Worm (Caenorhabditis elegans) whole organism, L1 larva: ENCODE data around the gene hlh-1.

Experiments
- C04F5.9 ChIP-seq: sonication (generic microtip); optimal IDR thresholded peaks from 2 replicates; lab custom pipeline; 2016; ENCODE audit warnings: missing genetic modification characterization, missing compliant biosample characterization
- C16A3.4 ChIP-seq: fragments of 150-350 bp; optimal IDR thresholded peaks from 2 replicates; lab custom pipeline; 2014; ENCODE audit warnings: missing biosample characterization, missing genetic modification characterization
- C34B4.2 ChIP-seq: sonication (generic microtip); optimal IDR thresholded peaks from 2 replicates; lab custom pipeline; 2017; ENCODE audit warnings: mild to moderate bottlenecking, missing genetic modification characterization, missing compliant biosample characterization
- F16B12.6 ChIP-seq: fragments of 150-350 bp; optimal IDR thresholded peaks from 2 replicates; lab custom pipeline; 2014; ENCODE audit warnings: missing biosample characterization, missing genetic modification characterization
- aly-2 ChIP-seq: fragments of 150-350 bp; optimal IDR thresholded peaks from 2 replicates; lab custom pipeline; 2014; ENCODE audit warnings: missing biosample characterization, missing genetic modification characterization
- ama-1 ChIP-seq: fragments of 150-350 bp; optimal IDR thresholded peaks from 2 replicates; lab custom pipeline; 2014
- blmp-1 ChIP-seq: fragments of 150-350 bp; optimal IDR thresholded peaks from 2 replicates; lab custom pipeline; 2014; ENCODE audit warnings: missing biosample characterization, missing genetic modification characterization
- efl-1 ChIP-seq, 4 experiments: fragments of 150-350 bp; optimal IDR thresholded peaks in 3 of 4; peaks in 1 of 4; 1 replicate in 1 of 4; 2 replicates in 3 of 4; lab custom pipeline; 2014; ENCODE audit warnings: missing biosample characterization in 2 of 4, missing genetic modification characterization in 2 of 4, missing genetic modification reagents in 2 of 4
- elt-2 ChIP-seq: sonication (generic microtip); optimal IDR thresholded peaks from 2 replicates; lab custom pipeline; 2016; ENCODE audit warnings: missing genetic modification characterization, mild to moderate bottlenecking, inconsistent platforms, missing compliant biosample characterization, missing genetic modification reagents
- elt-3 ChIP-seq, 6 experiments: fragments of 150-350 bp in 1 of 6; sonication (generic microtip); optimal IDR thresholded peaks; 2 replicates each; lab custom pipeline; 2017 to 2018; ENCODE audit warnings: missing biosample characterization in 6 of 6, missing genetic modification characterization in 6 of 6, inconsistent platforms in 1 of 6
- fkh-10 ChIP-seq: sonication (generic microtip); optimal IDR thresholded peaks from 2 replicates; lab custom pipeline; 2017; ENCODE audit warnings: missing biosample characterization, missing genetic modification reagents, missing genetic modification characterization
- fkh-4 ChIP-seq: sonication (generic microtip); optimal IDR thresholded peaks from 2 replicates; lab custom pipeline; 2016; ENCODE audit warnings: missing compliant biosample characterization, missing genetic modification characterization, borderline replicate concordance
- fos-1 ChIP-seq: fragments of 150-350 bp; optimal IDR thresholded peaks from 2 replicates; lab custom pipeline; 2014; ENCODE audit warnings: missing biosample characterization, missing genetic modification characterization
- grh-1 ChIP-seq: fragments of 200-800 bp; sonication (Bioruptor generic); IDR thresholded peaks from 2 replicates; pipeline ENCODE4 v1.3.6; 2022; ENCODE audit warnings: missing genetic modification reagents, missing genetic modification characterization, missing compliant biosample characterization
- hpl-2 ChIP-seq: fragments of 150-350 bp; optimal IDR thresholded peaks from 2 replicates; lab custom pipeline; 2014; ENCODE audit warnings: missing biosample characterization, missing genetic modification reagents, missing genetic modification characterization
- isw-1 ChIP-seq: fragments of 200-800 bp; sonication (Bioruptor generic); IDR thresholded peaks from 2 replicates; pipeline ENCODE4 v1.3.6; 2022; ENCODE audit warnings: missing genetic modification characterization, missing compliant biosample characterization
- lin-13 ChIP-seq: fragments of 150-350 bp; optimal IDR thresholded peaks from 2 replicates; lab custom pipeline; 2014; ENCODE audit warnings: missing biosample characterization, missing genetic modification reagents, missing genetic modification characterization
- lin-14 ChIP-seq: fragments of 200-800 bp; sonication (Bioruptor generic); optimal IDR thresholded peaks from 2 replicates; lab custom pipeline; 2018; ENCODE audit warnings: mild to moderate bottlenecking, missing genetic modification characterization, moderate library complexity, missing compliant biosample characterization
- lin-15B ChIP-seq: fragments of 150-350 bp; sonication (generic microtip); optimal IDR thresholded peaks from 3 replicates; lab custom pipeline; 2014; ENCODE audit warnings: missing biosample characterization, missing genetic modification characterization
- lsy-2 ChIP-seq, 2 experiments: fragments of 150-350 bp; optimal IDR thresholded peaks; 2 replicates each; lab custom pipeline; 2014; ENCODE audit warnings: missing biosample characterization in 2 of 2, missing genetic modification characterization in 2 of 2
- mab-9 ChIP-seq: fragments of 200-800 bp; sonication (Bioruptor generic); IDR thresholded peaks from 2 replicates; pipeline ENCODE4 v1.3.6; 2022; ENCODE audit warnings: missing genetic modification reagents, missing genetic modification characterization, missing compliant biosample characterization
- mef-2 ChIP-seq: fragments of 150-350 bp; optimal IDR thresholded peaks from 2 replicates; lab custom pipeline; 2014; ENCODE audit warnings: missing biosample characterization, missing genetic modification characterization
- nhr-12 ChIP-seq: sonication (generic microtip); optimal IDR thresholded peaks from 2 replicates; lab custom pipeline; 2017; ENCODE audit warnings: missing biosample characterization, missing genetic modification characterization
- nhr-19 ChIP-seq: fragments of 200-800 bp; sonication (Bioruptor generic); conservative IDR thresholded peaks from 2 replicates; pipeline ENCODE4 v1.3.6; 2022; ENCODE audit warnings: missing genetic modification characterization, missing compliant biosample characterization
- nhr-20 ChIP-seq: sonication (generic microtip); optimal IDR thresholded peaks from 2 replicates; lab custom pipeline; 2016; ENCODE audit warnings: mild to moderate bottlenecking, missing genetic modification characterization, missing compliant biosample characterization
- nhr-237 ChIP-seq: fragments of 150-350 bp; optimal IDR thresholded peaks from 2 replicates; lab custom pipeline; 2014; ENCODE audit warnings: missing biosample characterization, missing genetic modification characterization
- nhr-47 ChIP-seq: sonication (generic microtip); optimal IDR thresholded peaks from 2 replicates; lab custom pipeline; 2016; ENCODE audit warnings: mild to moderate bottlenecking, missing genetic modification characterization, moderate library complexity, missing compliant biosample characterization
- nhr-71 ChIP-seq: sonication (generic microtip); optimal IDR thresholded peaks from 2 replicates; lab custom pipeline; 2016; ENCODE audit warnings: mild to moderate bottlenecking, missing genetic modification characterization, moderate library complexity, missing compliant biosample characterization
- nhr-76 ChIP-seq: sonication (generic microtip); optimal IDR thresholded peaks from 2 replicates; lab custom pipeline; 2017; ENCODE audit warnings: missing biosample characterization, missing genetic modification characterization
- nhr-77 ChIP-seq: fragments of 150-350 bp; optimal IDR thresholded peaks from 2 replicates; lab custom pipeline; 2014; ENCODE audit warnings: missing biosample characterization, missing genetic modification characterization
- nhr-84 ChIP-seq: sonication (generic microtip); optimal IDR thresholded peaks from 2 replicates; lab custom pipeline; 2017; ENCODE audit warnings: missing biosample characterization, missing genetic modification characterization
- nhr-85 ChIP-seq: sonication (generic microtip); peaks from one replicate; lab custom pipeline; 2016; ENCODE audit warnings: missing genetic modification characterization, inconsistent platforms, missing compliant biosample characterization
- pag-3 ChIP-seq: sonication (generic microtip); optimal IDR thresholded peaks from 2 replicates; lab custom pipeline; 2017; ENCODE audit warnings: missing genetic modification characterization, mild to moderate bottlenecking, missing compliant biosample characterization, antibody characterized with exemption, borderline replicate concordance; ENCODE audit not compliant: insufficient read depth
- pqm-1 ChIP-seq: sonication (generic microtip); optimal IDR thresholded peaks from 3 replicates; lab custom pipeline; 2017; ENCODE audit warnings: missing biosample characterization, missing genetic modification characterization
- rnt-1 ChIP-seq: sonication (generic microtip); optimal IDR thresholded peaks from 2 replicates; lab custom pipeline; 2016; ENCODE audit warnings: mild to moderate bottlenecking, missing genetic modification characterization, moderate library complexity, missing compliant biosample characterization
- snpc-4 ChIP-seq: fragments of 150-350 bp; optimal IDR thresholded peaks from 2 replicates; lab custom pipeline; 2014; ENCODE audit warnings: missing biosample characterization, missing genetic modification characterization
- snu-23 ChIP-seq: sonication (generic microtip); optimal IDR thresholded peaks from 2 replicates; lab custom pipeline; 2016; ENCODE audit warnings: missing genetic modification characterization, missing compliant biosample characterization
- swsn-7 ChIP-seq: sonication (generic microtip); optimal IDR thresholded peaks from 2 replicates; lab custom pipeline; 2016; ENCODE audit warnings: missing genetic modification characterization, missing compliant biosample characterization
- unc-86 ChIP-seq: sonication (generic microtip); optimal IDR thresholded peaks from 2 replicates; lab custom pipeline; 2016; ENCODE audit warnings: missing genetic modification characterization, missing compliant biosample characterization
- unc-98 ChIP-seq: fragments of 200-800 bp; sonication (Bioruptor generic); IDR thresholded peaks from 2 replicates; pipeline ENCODE4 v1.3.6; 2022; ENCODE audit warnings: missing genetic modification characterization, missing compliant biosample characterization

hlh-1 gene

ce11 chrII:4557487-4557886, 39.1 kb downstream of the hlh-1 start, which contains the start of gene M03A1.3:
Gene M03A1.3, plus strand, starts transcription at chrII:4557787.
- TF ChIP-seq C16A3.4 (tag; lab: Kevin White, UChicago) (no peak), C04F5.9 (tag; lab: Kevin White, UChicago) (no peak)

- TF ChIP-seq nhr-12 (no peak), swsn-7 (tag; lab: Kevin White, UChicago) (no peak), lin-14 (GFP tag; lab: Kevin White, UChicago) (peak; percentile 26), snu-23 (GFP tag; lab: Kevin White, UChicago) (peak; percentile 4), nhr-47 (no peak), lsy-2 (tag; optimal IDR thresholded peaks at IDR 0.05; lab: Kevin White, UChicago) (no peak), nhr-84 (no peak), F16B12.6 (tag; lab: Kevin White, UChicago) (no peak), nhr-71 (tag; lab: Kevin White, UChicago) (no peak), nhr-19 (GFP tag; lab: Robert Waterston, UW) (no peak), nhr-20 (tag; lab: Kevin White, UChicago) (peak; percentile 19), mab-9 (GFP tag; lab: Robert Waterston, UW) (no peak), nhr-237 (tag; lab: Kevin White, UChicago) (no peak), nhr-77 (tag; lab: Kevin White, UChicago) (no peak), unc-86 (no peak), unc-98 (GFP tag; lab: Robert Waterston, UW) (no peak), fos-1 (no peak), lin-15B (tag; lab: Kevin White, UChicago) (no peak), blmp-1 (peak; percentile 35), nhr-85 (peak; percentile 83), pag-3 (no peak), hpl-2 (GFP tag; lab: Kevin White, UChicago) (no peak), rnt-1 (tag; lab: Kevin White, UChicago) (peak; percentile 10), ama-1 (lab: Kevin White, UChicago) (no peak), elt-2 (no peak), grh-1 (GFP tag; lab: Robert Waterston, UW) (no peak), elt-3 (tag; optimal IDR thresholded peaks at IDR 0.05; lab: Kevin White, UChicago) (no peak), isw-1 (GFP tag; lab: Robert Waterston, UW) (no peak), nhr-76 (tag; lab: Kevin White, UChicago) (no peak), fkh-4 (no peak), lin-13 (GFP tag; lab: Kevin White, UChicago) (no peak), snpc-4 (tag; lab: Kevin White, UChicago) (no peak), fkh-10 (GFP tag; lab: Kevin White, UChicago) (no peak)
Measured at ce11 chrII:4560068-4560467, 41.7 kb downstream of the hlh-1 start, which contains the start of gene M03A1.8. Gene M03A1.8, plus strand, starts transcription at chrII:4560336.

- TF ChIP-seq C34B4.2 (tag; lab: Kevin White, UChicago) (no peak), pqm-1 (tag; lab: Kevin White, UChicago) (no peak), efl-1 (optimal IDR thresholded peaks at IDR 0.05; lab: Kevin White, UChicago) (no peak), efl-1 (GFP tag; optimal IDR thresholded peaks at IDR 0.05 in 1 of 2; lab: Kevin White, UChicago) (peak in 1 of 2 experiments; percentile 59), elt-3 (tag; optimal IDR thresholded peaks at IDR 0.05; lab: Kevin White, UChicago) (peak in 2 of 6 experiments; percentile 50 to 60), snu-23 (GFP tag; lab: Kevin White, UChicago) (no peak), elt-2 (no peak), aly-2 (tag; lab: Kevin White, UChicago) (no peak), mef-2 (tag; lab: Kevin White, UChicago) (no peak), hpl-2 (GFP tag; lab: Kevin White, UChicago) (no peak), blmp-1 (peak; percentile 68), rnt-1 (tag; lab: Kevin White, UChicago) (no peak)
Measured at ce11 chrII:4562503-4563000, 44.2 kb downstream of the hlh-1 start, which contains the start of gene dao-2. Gene dao-2, plus strand, starts transcription at chrII:4562950.
